Worm (Caenorhabditis elegans) whole organism, early embryonic: Measurements from ENCODE around the gene srsx-6.

Source experiments
- B0310.2 ChIP-seq: sonication (generic microtip); optimal IDR thresholded peaks from 2 replicates; lab custom pipeline; 2016; ENCODE audit warnings: mild to moderate bottlenecking, missing genetic modification characterization, missing compliant biosample characterization
- F13C5.2 ChIP-seq: sonication (generic microtip); optimal IDR thresholded peaks from 2 replicates; lab custom pipeline; 2017; ENCODE audit warnings: mild to moderate bottlenecking, missing genetic modification characterization, inconsistent platforms, missing compliant biosample characterization
- aly-1 ChIP-seq: sonication (generic microtip); optimal IDR thresholded peaks from 2 replicates; lab custom pipeline; 2016; ENCODE audit warnings: missing genetic modification characterization, missing compliant biosample characterization
- ama-1 ChIP-seq: fragments of 150-350 bp; optimal IDR thresholded peaks from 2 replicates; lab custom pipeline; 2014
- ceh-13 ChIP-seq: fragments of 200-800 bp; sonication (Bioruptor generic); optimal IDR thresholded peaks from 2 replicates; lab custom pipeline; 2018; ENCODE audit warnings: mild to moderate bottlenecking, missing genetic modification characterization, missing compliant biosample characterization
- ceh-36 ChIP-seq: sonication (generic microtip); optimal IDR thresholded peaks from 2 replicates; lab custom pipeline; 2016; ENCODE audit warnings: missing genetic modification characterization, inconsistent platforms, missing compliant biosample characterization
- ets-7 ChIP-seq: sonication (generic microtip); optimal IDR thresholded peaks from 2 replicates; lab custom pipeline; 2016; ENCODE audit warnings: missing genotype, missing genetic modification characterization, missing compliant biosample characterization
- flt-1 ChIP-seq: fragments of 200-800 bp; sonication (Bioruptor generic); IDR thresholded peaks from 2 replicates; pipeline ENCODE4 v1.3.6; 2022; ENCODE audit warnings: missing genetic modification characterization, missing compliant biosample characterization
- hmbx-1 ChIP-seq: sonication (generic microtip); optimal IDR thresholded peaks from 2 replicates; lab custom pipeline; 2016; ENCODE audit warnings: mild to moderate bottlenecking, missing genetic modification characterization, missing compliant biosample characterization
- hmg-4 ChIP-seq: fragments of 200-800 bp; sonication (Bioruptor generic); optimal IDR thresholded peaks from 2 replicates; lab custom pipeline; 2018; ENCODE audit warnings: mild to moderate bottlenecking, missing genetic modification characterization, missing compliant biosample characterization
- hnd-1 ChIP-seq: sonication (generic microtip); optimal IDR thresholded peaks from 2 replicates; lab custom pipeline; 2016; ENCODE audit warnings: missing genetic modification characterization, missing compliant biosample characterization
- pes-1 ChIP-seq: fragments of 200-800 bp; sonication (Bioruptor generic); IDR thresholded peaks from 2 replicates; pipeline ENCODE4 v1.3.6; 2022; ENCODE audit warnings: missing genetic modification reagents, missing genetic modification characterization, missing compliant biosample characterization
- scrt-1 ChIP-seq: fragments of 200-800 bp; sonication (Bioruptor generic); IDR thresholded peaks from 2 replicates; pipeline ENCODE4 v1.3.6; 2022; ENCODE audit warnings: missing genetic modification characterization, missing compliant biosample characterization
- sea-1 ChIP-seq: fragments of 200-800 bp; sonication (Bioruptor generic); conservative IDR thresholded peaks from 2 replicates; pipeline ENCODE4 v1.3.6; 2022; ENCODE audit warnings: missing genetic modification characterization, missing compliant biosample characterization
- tbx-11 ChIP-seq: fragments of 200-800 bp; sonication (Bioruptor generic); IDR thresholded peaks from 2 replicates; pipeline ENCODE4 v1.3.6; 2022; ENCODE audit warnings: missing genetic modification characterization, missing compliant biosample characterization
- tbx-37 ChIP-seq: fragments of 200-800 bp; sonication (Bioruptor generic); conservative IDR thresholded peaks from 2 replicates; pipeline ENCODE4 v1.3.6; 2022; ENCODE audit warnings: missing genetic modification reagents, missing genetic modification characterization, missing compliant biosample characterization
- tra-4 ChIP-seq: sonication (generic microtip); optimal IDR thresholded peaks from 2 replicates; lab custom pipeline; 2017; ENCODE audit warnings: missing genetic modification characterization, missing compliant biosample characterization

The srsx-6 gene

ce11 chrV:7946229-7946628, 19.3 kb downstream of the srsx-6 start:
- no peak for TF ChIP-seq ceh-13 (GFP tag; lab: Kevin White, UChicago)
- no peak for TF ChIP-seq scrt-1 (GFP tag; lab: Robert Waterston, UW)
- TF ChIP-seq hmbx-1: no peak
- no peak for TF ChIP-seq aly-1
- no peak for TF ChIP-seq hmg-4 (GFP tag; lab: Kevin White, UChicago)
- no peak for TF ChIP-seq sea-1
- no peak for TF ChIP-seq flt-1 (GFP tag; lab: Robert Waterston, UW)
- no peak for TF ChIP-seq tra-4 (tag; lab: Kevin White, UChicago)
- no peak for TF ChIP-seq B0310.2 (tag; lab: Kevin White, UChicago)
- TF ChIP-seq tbx-37 (GFP tag; lab: Robert Waterston, UW): no peak
- no peak for TF ChIP-seq ceh-36 (tag; lab: Kevin White, UChicago)
- TF ChIP-seq hnd-1 (tag; lab: Kevin White, UChicago): no peak
- no peak for TF ChIP-seq tbx-11 (GFP tag; lab: Robert Waterston, UW)
- TF ChIP-seq ama-1 (lab: Kevin White, UChicago): no peak

DNA sequence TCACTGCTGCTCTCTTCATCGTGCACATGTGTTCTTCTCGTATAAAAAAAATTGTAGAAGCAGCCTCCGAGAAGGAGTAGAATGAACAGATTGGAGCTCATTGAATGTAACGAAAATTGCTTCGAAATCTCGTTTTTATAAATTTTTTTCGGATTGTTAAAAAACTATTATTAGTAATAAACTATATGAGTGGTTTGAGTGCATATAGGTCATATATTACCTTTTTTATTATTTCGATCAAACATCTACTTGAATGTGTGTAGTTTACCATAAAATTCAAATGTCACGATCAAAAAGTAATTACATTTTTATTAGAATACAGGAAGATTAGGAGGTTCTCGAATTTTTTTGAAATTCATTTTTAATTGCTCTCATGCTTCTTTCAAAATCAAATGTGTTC, 26.0 kb downstream of the srsx-6 start, which contains the start of gene clec-216:
Gene clec-216 (minus strand): TSS at position 101 of the 400 bp plus-strand sequence.
- TF ChIP-seq hnd-1 (tag; lab: Kevin White, UChicago): no peak
- no peak for TF ChIP-seq flt-1 (GFP tag; lab: Robert Waterston, UW)
- TF ChIP-seq F13C5.2 (tag; lab: Kevin White, UChicago): no peak
- TF ChIP-seq ets-7: no peak
- TF ChIP-seq tbx-11 (GFP tag; lab: Robert Waterston, UW): no peak
- no peak for TF ChIP-seq B0310.2 (tag; lab: Kevin White, UChicago)
- no peak for TF ChIP-seq ceh-13 (GFP tag; lab: Kevin White, UChicago)
- TF ChIP-seq ceh-36 (tag; lab: Kevin White, UChicago): no peak
- TF ChIP-seq pes-1 (GFP tag; lab: Robert Waterston, UW): no peak
- no peak for TF ChIP-seq ama-1 (lab: Kevin White, UChicago)
- no peak for TF ChIP-seq scrt-1 (GFP tag; lab: Robert Waterston, UW)
- no peak for TF ChIP-seq aly-1
- no peak for TF ChIP-seq sea-1
- no peak for TF ChIP-seq tra-4 (tag; lab: Kevin White, UChicago)
- TF ChIP-seq hmg-4 (GFP tag; lab: Kevin White, UChicago): no peak

DNA sequence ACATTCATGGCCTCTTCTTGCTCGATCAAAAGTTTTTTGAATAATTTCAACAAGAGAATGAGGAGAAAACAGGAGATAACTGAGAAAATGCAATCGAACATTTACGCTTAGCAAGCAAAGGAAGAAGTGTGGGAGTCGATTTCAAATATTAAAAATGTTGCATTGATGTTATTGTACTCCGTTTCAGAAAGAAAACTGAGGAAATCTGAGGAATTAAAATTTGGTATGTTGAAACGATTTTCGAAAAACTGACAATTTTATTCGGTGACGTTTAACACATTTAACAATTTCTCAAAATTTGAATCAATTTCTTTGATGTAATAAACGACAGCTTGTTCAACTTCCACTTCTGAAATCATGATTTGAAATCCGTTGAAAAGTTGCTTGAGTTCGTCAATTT, 27.7 kb downstream of the srsx-6 start, which contains the start of gene F26D11.13:
Gene F26D11.13 (minus strand): TSS at position 101 of the 400 bp plus-strand sequence.
- TF ChIP-seq B0310.2 (tag; lab: Kevin White, UChicago): no peak
- TF ChIP-seq hmg-4 (GFP tag; lab: Kevin White, UChicago): no peak
- no peak for TF ChIP-seq pes-1 (GFP tag; lab: Robert Waterston, UW)
- TF ChIP-seq ceh-13 (GFP tag; lab: Kevin White, UChicago): no peak
- TF ChIP-seq sea-1: no peak

DNA sequence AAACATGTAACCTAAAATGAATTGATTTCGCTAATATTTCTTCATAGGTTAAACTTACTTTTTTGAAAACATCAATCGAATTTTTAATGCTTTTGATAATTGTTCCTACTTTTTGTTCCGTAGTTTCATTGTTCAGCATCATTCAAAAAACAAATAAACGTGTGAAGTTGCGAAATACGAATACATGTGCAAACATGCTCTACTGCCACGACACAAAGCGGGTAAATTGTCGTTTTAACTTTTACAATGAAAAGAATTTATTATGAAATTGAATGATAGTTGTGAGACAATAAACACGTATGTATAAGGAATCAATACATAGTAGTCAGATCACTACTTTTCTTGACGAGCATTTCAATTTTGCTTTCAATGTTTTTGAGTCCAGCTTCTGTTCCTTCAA, 28.3 kb downstream of the srsx-6 start, which contains the start of gene F26D11.12:
Gene F26D11.12 (minus strand): TSS at position 145 of the 400 bp plus-strand sequence.
- TF ChIP-seq F13C5.2 (tag; lab: Kevin White, UChicago): no peak
- no peak for TF ChIP-seq sea-1
- TF ChIP-seq scrt-1 (GFP tag; lab: Robert Waterston, UW): no peak
- no peak for TF ChIP-seq ceh-36 (tag; lab: Kevin White, UChicago)
- TF ChIP-seq B0310.2 (tag; lab: Kevin White, UChicago): no peak
- TF ChIP-seq ceh-13 (GFP tag; lab: Kevin White, UChicago): no peak
- no peak for TF ChIP-seq hnd-1 (tag; lab: Kevin White, UChicago)
- no peak for TF ChIP-seq flt-1 (GFP tag; lab: Robert Waterston, UW)
- TF ChIP-seq tbx-37 (GFP tag; lab: Robert Waterston, UW): no peak

ce11 chrV:7956218-7956617, 29.3 kb downstream of the srsx-6 start, which contains the start of gene pals-34:
Gene pals-34 (minus strand): TSS chrV:7956497.
- TF ChIP-seq sea-1 (no peak), tbx-37 (GFP tag; lab: Robert Waterston, UW) (no peak), aly-1 (no peak), F13C5.2 (tag; lab: Kevin White, UChicago) (no peak), scrt-1 (GFP tag; lab: Robert Waterston, UW) (no peak), pes-1 (GFP tag; lab: Robert Waterston, UW) (no peak), hnd-1 (tag; lab: Kevin White, UChicago) (no peak), hmg-4 (GFP tag; lab: Kevin White, UChicago) (no peak), ets-7 (no peak), ama-1 (lab: Kevin White, UChicago) (no peak), hmbx-1 (no peak), flt-1 (GFP tag; lab: Robert Waterston, UW) (no peak)

DNA sequence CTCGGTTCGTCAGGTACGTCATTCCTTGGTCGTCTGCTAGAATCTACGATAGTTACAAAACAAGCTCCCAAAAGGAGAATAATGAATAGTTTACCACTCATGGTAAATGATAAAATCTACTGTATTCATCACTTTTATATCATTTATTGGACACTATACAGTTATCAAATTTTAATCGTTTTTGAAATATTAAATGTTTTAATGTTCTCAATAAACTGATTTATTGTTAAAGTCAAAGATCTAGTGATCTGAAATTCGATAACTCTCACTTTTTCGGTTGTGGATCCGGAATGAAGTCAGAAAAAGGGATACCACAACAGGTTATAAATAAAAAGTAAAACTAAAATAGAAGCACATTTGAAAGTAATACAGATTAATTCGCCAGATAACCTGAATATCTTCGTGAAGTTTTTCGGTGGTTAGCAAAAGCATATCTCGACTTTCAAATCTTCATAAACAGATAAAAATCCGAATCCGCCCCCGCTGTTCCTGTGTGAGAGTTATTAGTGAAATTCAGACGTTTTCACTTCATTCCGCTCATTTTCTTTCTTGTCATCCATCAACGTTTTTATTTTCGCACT, 31.9 kb downstream of the srsx-6 start, which contains the start of the genes clec-217 and F26D11.2:
Gene clec-217 (minus strand): TSS at position 101 of the 581 bp plus-strand sequence.
Gene F26D11.2 (plus strand): TSS at position 531 of the 581 bp plus-strand sequence.
- TF ChIP-seq aly-1 (no peak), pes-1 (GFP tag; lab: Robert Waterston, UW) (no peak), tra-4 (tag; lab: Kevin White, UChicago) (no peak), B0310.2 (tag; lab: Kevin White, UChicago) (no peak), ets-7 (no peak), ceh-36 (tag; lab: Kevin White, UChicago) (no peak), hmg-4 (GFP tag; lab: Kevin White, UChicago) (no peak), sea-1 (no peak), tbx-11 (GFP tag; lab: Robert Waterston, UW) (no peak), scrt-1 (GFP tag; lab: Robert Waterston, UW) (no peak), ceh-13 (GFP tag; lab: Kevin White, UChicago) (no peak), hmbx-1 (no peak), hnd-1 (tag; lab: Kevin White, UChicago) (no peak), flt-1 (GFP tag; lab: Robert Waterston, UW) (no peak), F13C5.2 (tag; lab: Kevin White, UChicago) (no peak), tbx-37 (GFP tag; lab: Robert Waterston, UW) (no peak), ama-1 (lab: Kevin White, UChicago) (no peak)

DNA sequence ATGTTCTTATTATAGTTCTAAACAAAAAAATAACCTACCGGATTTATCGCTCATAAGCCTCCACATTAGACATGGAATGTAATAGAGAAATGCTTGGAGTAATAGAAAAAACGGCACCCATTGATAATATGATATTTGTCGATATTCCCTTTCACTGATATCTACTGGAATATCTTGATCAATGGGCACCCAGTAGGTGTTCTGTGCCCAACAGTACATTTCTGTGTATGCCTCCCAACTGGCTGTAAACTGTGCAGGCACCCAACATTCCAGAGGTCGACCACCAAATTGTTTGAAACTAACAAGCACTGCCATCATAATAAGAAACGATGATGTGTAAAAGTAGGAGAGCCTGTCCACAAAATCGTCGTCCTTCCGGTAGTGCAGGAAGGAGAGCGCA, 37.5 kb downstream of the srsx-6 start:
- TF ChIP-seq hmg-4 (GFP tag; lab: Kevin White, UChicago) (no peak), B0310.2 (tag; lab: Kevin White, UChicago) (no peak), hnd-1 (tag; lab: Kevin White, UChicago) (no peak), tra-4 (tag; lab: Kevin White, UChicago) (no peak), hmbx-1 (no peak)
